Fruit fly (Drosophila melanogaster) whole organism, embryonic: Measurements from ENCODE around the gene SelG.

Source experiments
- Antp ChIP-seq: fragments of 200-800 bp; sonication (Bioruptor generic); optimal IDR thresholded peaks from 3 replicates; lab custom pipeline; 2016; ENCODE audit warnings: missing biosample characterization, missing genetic modification characterization
- BtbVII ChIP-seq: fragments of 200-800 bp; sonication (Bioruptor generic); optimal IDR thresholded peaks from 3 replicates; lab custom pipeline; 2017; ENCODE audit warnings: missing biosample characterization, mild to moderate bottlenecking, missing genetic modification characterization
- CG10565 ChIP-seq: fragments of 200-800 bp; sonication (Bioruptor generic); optimal IDR thresholded peaks from 3 replicates; lab custom pipeline; 2016; ENCODE audit warnings: missing biosample characterization, mild to moderate bottlenecking, missing genetic modification characterization
- CG11560 ChIP-seq: fragments of 200-800 bp; sonication (Bioruptor generic); IDR thresholded peaks from 3 replicates; pipeline ENCODE4 v1.3.6; 2022; ENCODE audit warnings: missing biosample characterization, missing genetic modification characterization
- CG12104 ChIP-seq: fragments of 200-800 bp; sonication (Bioruptor generic); optimal IDR thresholded peaks from 3 replicates; lab custom pipeline; 2016; ENCODE audit warnings: missing biosample characterization, missing genetic modification characterization
- CG12219 ChIP-seq: fragments of 200-800 bp; sonication (Bioruptor generic); optimal IDR thresholded peaks from 3 replicates; lab custom pipeline; 2018; ENCODE audit warnings: missing biosample characterization, mild to moderate bottlenecking, missing genetic modification characterization
- CG15601 ChIP-seq: fragments of 200-800 bp; sonication (Bioruptor generic); optimal IDR thresholded peaks from 3 replicates; lab custom pipeline; 2019; ENCODE audit warnings: missing biosample characterization, mild to moderate bottlenecking, missing genetic modification characterization, moderate library complexity
- CG16815 ChIP-seq: fragments of 200-800 bp; sonication (Bioruptor generic); optimal IDR thresholded peaks from 3 replicates; lab custom pipeline; 2017; ENCODE audit warnings: missing biosample characterization, mild to moderate bottlenecking, missing genetic modification characterization
- CG17186 ChIP-seq: fragments of 200-800 bp; sonication (Bioruptor generic); optimal IDR thresholded peaks from 3 replicates; lab custom pipeline; 2017; ENCODE audit warnings: missing biosample characterization, missing genetic modification reagents, missing genetic modification characterization
- CG17361 ChIP-seq: fragments of 200-800 bp; sonication (Bioruptor generic); IDR thresholded peaks from 3 replicates; pipeline ENCODE4 v1.3.6; 2022; ENCODE audit warnings: missing biosample characterization, missing genetic modification characterization
- CG17568 ChIP-seq: fragments of 200-800 bp; sonication (Bioruptor generic); optimal IDR thresholded peaks from 2 replicates; lab custom pipeline; 2018; ENCODE audit warnings: missing biosample characterization, mild to moderate bottlenecking, missing genetic modification characterization, moderate library complexity
- CG18476 ChIP-seq: fragments of 200-800 bp; sonication (Bioruptor generic); optimal IDR thresholded peaks from 2 replicates; lab custom pipeline; 2016; ENCODE audit warnings: missing biosample characterization, mild to moderate bottlenecking, missing genetic modification characterization
- CG33213 ChIP-seq: fragments of 200-800 bp; sonication (Bioruptor generic); optimal IDR thresholded peaks from 3 replicates; lab custom pipeline; 2016; ENCODE audit warnings: missing biosample characterization, missing genetic modification characterization
- CG4328 ChIP-seq: fragments of 200-800 bp; sonication (Bioruptor generic); optimal IDR thresholded peaks from 3 replicates; lab custom pipeline; 2017; ENCODE audit warnings: missing biosample characterization, missing genetic modification reagents, missing genetic modification characterization
- CG6272 ChIP-seq: fragments of 200-800 bp; sonication (Bioruptor generic); IDR thresholded peaks from 2 replicates; pipeline ENCODE4 v1.3.6; 2022; ENCODE audit warnings: missing biosample characterization, missing genetic modification characterization
- CG7839 ChIP-seq: fragments of 200-800 bp; sonication (Bioruptor generic); optimal IDR thresholded peaks from 3 replicates; lab custom pipeline; 2018; ENCODE audit warnings: missing biosample characterization, mild to moderate bottlenecking, missing genetic modification characterization, moderate library complexity
- CG8388 ChIP-seq: fragments of 200-800 bp; sonication (Bioruptor generic); optimal IDR thresholded peaks from 2 replicates; lab custom pipeline; 2019; ENCODE audit warnings: missing biosample characterization, mild to moderate bottlenecking, missing genetic modification characterization, moderate library complexity
- CG9215 ChIP-seq: fragments of 200-800 bp; sonication (Bioruptor generic); IDR thresholded peaks from 2 replicates; pipeline ENCODE4 v1.3.6; 2022; ENCODE audit warnings: missing biosample characterization, missing genetic modification characterization
- D19A ChIP-seq: fragments of 200-800 bp; optimal IDR thresholded peaks from 3 replicates; lab custom pipeline; 2019; ENCODE audit warnings: missing biosample characterization, mild to moderate bottlenecking, missing genetic modification characterization, moderate library complexity
- Dbx ChIP-seq: fragments of 200-800 bp; sonication (Bioruptor generic); IDR thresholded peaks from 3 replicates; pipeline ENCODE4 v1.3.6; 2022; ENCODE audit warnings: missing biosample characterization, missing genetic modification characterization
- Fer1 ChIP-seq: fragments of 200-800 bp; sonication (Bioruptor generic); optimal IDR thresholded peaks from 2 replicates; lab custom pipeline; 2017; ENCODE audit warnings: missing biosample characterization, mild to moderate bottlenecking, missing genetic modification characterization
- GATAe ChIP-seq: fragments of 200-800 bp; sonication (Bioruptor generic); conservative IDR thresholded peaks from 2 replicates; pipeline ENCODE4 v1.3.6; 2022; ENCODE audit warnings: missing biosample characterization, missing genetic modification characterization
- H15 ChIP-seq: fragments of 200-800 bp; sonication (Bioruptor generic); IDR thresholded peaks from 3 replicates; pipeline ENCODE4 v1.3.6; 2022; ENCODE audit warnings: missing biosample characterization, missing genetic modification characterization
- Hsf ChIP-seq: fragments of 200-800 bp; sonication (Bioruptor generic); optimal IDR thresholded peaks from 3 replicates; lab custom pipeline; 2016; ENCODE audit warnings: missing biosample characterization, missing genetic modification characterization
- Nf-YA ChIP-seq: fragments of 200-800 bp; sonication (Bioruptor generic); IDR thresholded peaks from 2 replicates; pipeline ENCODE4 v1.3.6; 2022; ENCODE audit warnings: missing biosample characterization, missing genetic modification characterization
- abd-A ChIP-seq: fragments of 200-800 bp; sonication (Bioruptor generic); optimal IDR thresholded peaks from 3 replicates; lab custom pipeline; 2019; ENCODE audit warnings: missing biosample characterization, mild to moderate bottlenecking, missing genetic modification characterization, moderate library complexity
- amos ChIP-seq: fragments of 200-800 bp; sonication (Bioruptor generic); IDR thresholded peaks from 2 replicates; pipeline ENCODE4 v1.3.6; 2022; ENCODE audit warnings: missing biosample characterization, missing genetic modification characterization; ENCODE audit not compliant: partially characterized antibody
- bbx ChIP-seq: fragments of 200-800 bp; sonication (Bioruptor generic); IDR thresholded peaks from 2 replicates; pipeline ENCODE4 v1.3.6; 2022; ENCODE audit warnings: missing biosample characterization, missing genetic modification characterization; ENCODE audit not compliant: partially characterized antibody
- dan ChIP-seq: fragments of 200-800 bp; sonication (Bioruptor generic); IDR thresholded peaks from 2 replicates; pipeline ENCODE4 v1.3.6; 2022; ENCODE audit warnings: missing biosample characterization, missing genetic modification characterization
- dmrt11E ChIP-seq: fragments of 200-800 bp; sonication (Bioruptor generic); optimal IDR thresholded peaks from 3 replicates; lab custom pipeline; 2018; ENCODE audit warnings: missing biosample characterization, mild to moderate bottlenecking, missing genetic modification characterization, moderate library complexity
- dpn ChIP-seq, 2 experiments: fragments of 200-800 bp; sonication (Bioruptor generic); optimal IDR thresholded peaks; 3 replicates each; lab custom pipeline; 2016; ENCODE audit warnings: missing biosample characterization in 2 of 2, missing genetic modification characterization in 2 of 2
- fd64A ChIP-seq: fragments of 200-800 bp; sonication (Bioruptor generic); optimal IDR thresholded peaks from 3 replicates; lab custom pipeline; 2018; ENCODE audit warnings: missing biosample characterization, mild to moderate bottlenecking, missing genetic modification characterization
- fu2 ChIP-seq: fragments of 200-800 bp; sonication (Bioruptor generic); optimal IDR thresholded peaks from 2 replicates; lab custom pipeline; 2016; ENCODE audit warnings: missing biosample characterization, missing genetic modification characterization
- gcm2 ChIP-seq: fragments of 200-800 bp; sonication (Bioruptor generic); optimal IDR thresholded peaks from 2 replicates; lab custom pipeline; 2016; ENCODE audit warnings: missing biosample characterization, missing genetic modification characterization
- h ChIP-seq: fragments of >200 bp; optimal IDR thresholded peaks from 2 replicates; lab custom pipeline; 2017
- insv ChIP-seq, 2 experiments: fragments of 200-800 bp; sonication (Bioruptor generic); optimal IDR thresholded peaks; 3 replicates each; lab custom pipeline; 2016 to 2018; ENCODE audit warnings: missing biosample characterization in 2 of 2, missing genetic modification characterization in 2 of 2
- klu ChIP-seq: fragments of 200-800 bp; sonication (Bioruptor generic); IDR thresholded peaks from 2 replicates; pipeline ENCODE4 v1.3.6; 2022; ENCODE audit warnings: missing biosample characterization, missing genetic modification characterization
- lbe ChIP-seq: fragments of 200-800 bp; sonication (Bioruptor generic); optimal IDR thresholded peaks from 2 replicates; lab custom pipeline; 2016; ENCODE audit warnings: missing biosample characterization, mild to moderate bottlenecking, missing genetic modification characterization
- maf-S ChIP-seq: fragments of 200-800 bp; sonication (Bioruptor generic); optimal IDR thresholded peaks from 2 replicates; lab custom pipeline; 2016; ENCODE audit warnings: missing biosample characterization, missing genetic modification characterization
- nerfin-1 ChIP-seq: fragments of 200-800 bp; sonication (Bioruptor generic); optimal IDR thresholded peaks from 3 replicates; lab custom pipeline; 2019; ENCODE audit warnings: missing biosample characterization, mild to moderate bottlenecking, missing genetic modification characterization, moderate library complexity
- otp ChIP-seq: fragments of 200-800 bp; sonication (Bioruptor generic); IDR thresholded peaks from 3 replicates; pipeline ENCODE4, ENCODE4 v1.3.6; 2022; ENCODE audit warnings: missing biosample characterization, missing genetic modification characterization
- pan ChIP-seq, 4 experiments: fragments of >200 bp in 3 of 4; fragments of 200-800 bp in 1 of 4; sonication (Bioruptor generic) in 1 of 4; optimal IDR thresholded peaks in 3 of 4; IDR thresholded peaks in 1 of 4; 2 replicates each; pipeline versions ENCODE4 v1.3.6 to Lab custom; 2017 to 2022; ENCODE audit warnings: missing biosample characterization in 2 of 4, missing genetic modification characterization in 2 of 4, mixed read lengths in 1 of 4
- pros ChIP-seq: fragments of 200-800 bp; sonication (Bioruptor generic); optimal IDR thresholded peaks from 3 replicates; lab custom pipeline; 2019; ENCODE audit warnings: missing biosample characterization, mild to moderate bottlenecking, missing genetic modification characterization, moderate library complexity
- ranshi ChIP-seq: fragments of 200-800 bp; sonication (Bioruptor generic); IDR thresholded peaks from 2 replicates; pipeline ENCODE4 v1.3.6; 2022; ENCODE audit warnings: missing biosample characterization, missing genetic modification characterization
- repo ChIP-seq: fragments of 200-800 bp; sonication (Bioruptor generic); optimal IDR thresholded peaks from 2 replicates; lab custom pipeline; 2016; ENCODE audit warnings: missing biosample characterization, missing genetic modification characterization
- row ChIP-seq: fragments of 200-800 bp; sonication (Bioruptor generic); IDR thresholded peaks from 3 replicates; pipeline ENCODE4 v1.3.6; 2022; ENCODE audit warnings: missing biosample characterization, missing genetic modification characterization
- salm ChIP-seq: fragments of 200-800 bp; sonication (Bioruptor generic); optimal IDR thresholded peaks from 2 replicates; lab custom pipeline; 2018; ENCODE audit warnings: missing biosample characterization, mild to moderate bottlenecking, missing genetic modification characterization
- sna ChIP-seq: fragments of 200-800 bp; sonication (Bioruptor generic); IDR thresholded peaks from 2 replicates; pipeline ENCODE4 v1.3.6; 2022; ENCODE audit warnings: missing biosample characterization, missing genetic modification characterization; ENCODE audit not compliant: partially characterized antibody
- sug ChIP-seq: fragments of 200-800 bp; optimal IDR thresholded peaks from 2 replicates; lab custom pipeline; 2019; ENCODE audit warnings: missing biosample characterization, mild to moderate bottlenecking, missing genetic modification characterization, moderate library complexity
- tna ChIP-seq: fragments of 200-800 bp; sonication (Bioruptor generic); IDR thresholded peaks from 2 replicates; pipeline ENCODE4 v1.3.6; 2022; ENCODE audit warnings: missing biosample characterization, missing genetic modification characterization; ENCODE audit not compliant: partially characterized antibody
- wek ChIP-seq: fragments of 200-800 bp; sonication (Bioruptor generic); optimal IDR thresholded peaks from 3 replicates; lab custom pipeline; 2018; ENCODE audit warnings: missing biosample characterization, mild to moderate bottlenecking, missing genetic modification characterization, moderate library complexity

Gene SelG

dm6 chrX:11852310-11852709 lies 34.8 kb upstream of the SelG start, which contains the start of gene p24-1 (continued):
- TF ChIP-seq CG7839 (tag; lab: Kevin White, UChicago) (peak; percentile 25), wek (GFP tag; lab: Kevin White, UChicago) (no peak), sna (GFP tag; lab: Robert Waterston, UW) (peak; percentile 82), Dbx (peak; percentile 71; the same call in 2 of the 3 replicates), fu2 (peak; percentile 50), CG11560 (tag; lab: Robert Waterston, UW) (no peak; the same call in 2 of the 3 replicates), insv (GFP tag; optimal IDR thresholded peaks at IDR 0.05; lab: Kevin White, UChicago) (peak in 1 of 2 experiments; percentile 7), lbe (GFP tag; lab: Kevin White, UChicago) (peak; percentile 49), CG12104 (GFP tag; lab: Kevin White, UChicago) (no peak), ranshi (GFP tag; lab: Robert Waterston, UW) (no peak), Hsf (GFP tag; lab: Kevin White, UChicago) (peak; percentile 48), otp (no peak), sug (tag; lab: Kevin White, UChicago) (peak; percentile 61), BtbVII (no peak), Fer1 (GFP tag; lab: Kevin White, UChicago) (peak; percentile 53), CG17568 (GFP tag; lab: Kevin White, UChicago) (no peak), salm (tag; lab: Kevin White, UChicago) (no peak), GATAe (GFP tag; lab: Robert Waterston, UW) (no peak), CG4328 (no peak), gcm2 (no peak), bbx (GFP tag; lab: Robert Waterston, UW) (peak; percentile 93), Nf-YA (no peak), pan (optimal IDR thresholded peaks at IDR 0.05; lab: Kevin White, UChicago) (no peak), pan (GFP tag; optimal IDR thresholded peaks at IDR 0.05 in 1 of 2, IDR thresholded peaks at IDR 0.05 in 1 of 2) (no peak), tna (peak; percentile 78), CG15601 (tag; lab: Kevin White, UChicago) (peak; percentile 34), CG33213 (GFP tag; lab: Kevin White, UChicago) (peak; percentile 52), nerfin-1 (tag; lab: Kevin White, UChicago) (peak; percentile 4), CG9215 (GFP tag; lab: Robert Waterston, UW) (no peak; the same call in 1 of the 2 replicates), pros (GFP tag; lab: Kevin White, UChicago) (no peak), maf-S (GFP tag; lab: Kevin White, UChicago) (peak; percentile 35), CG17361 (GFP tag; lab: Robert Waterston, UW) (0 out of 3 replicates have a peak, but pooled peaks have one; percentile 13), dmrt11E (no peak), amos (GFP tag; lab: Robert Waterston, UW) (peak; percentile 94), h (no peak), CG10565 (no peak), dpn (GFP tag; optimal IDR thresholded peaks at IDR 0.05; lab: Kevin White, UChicago) (peak; percentile 51 to 64), CG8388 (GFP tag; lab: Kevin White, UChicago) (no peak), dan (no peak), row (GFP tag; lab: Robert Waterston, UW) (peak; percentile 54), H15 (GFP tag; lab: Robert Waterston, UW) (peak; percentile 13; the same call in 1 of the 3 replicates), klu (no peak), D19A (tag; lab: Kevin White, UChicago) (no peak), CG18476 (GFP tag; lab: Kevin White, UChicago) (peak; percentile 27), CG17186 (GFP tag; lab: Kevin White, UChicago) (peak; percentile 74), CG6272 (no peak), abd-A (tag; lab: Kevin White, UChicago) (no peak), CG12219 (no peak), Antp (GFP tag; lab: Kevin White, UChicago) (peak; percentile 39), repo (GFP tag; lab: Kevin White, UChicago) (peak; percentile 31), fd64A (GFP tag; lab: Kevin White, UChicago) (no peak), CG16815 (no peak)
